Worm (Caenorhabditis elegans): ENCODE measurements around the gene F38B2.2.

ce11 chrX:11251928-11252327 is 27.2 kb downstream of the F38B2.2 start:
- no peak for TF ChIP-seq arid-1 (GFP tag; conservative IDR thresholded peaks at IDR 0.05)
- TF ChIP-seq daf-16 (GFP tag; optimal IDR thresholded peaks at IDR 0.05) = no peak
- TF ChIP-seq daf-16 (tag; optimal IDR thresholded peaks at IDR 0.05) = peak; percentile 40
- no peak for TF ChIP-seq mep-1 (tag; optimal IDR thresholded peaks at IDR 0.05)
- no peak for TF ChIP-seq nhr-6 (tag; optimal IDR thresholded peaks at IDR 0.05)
- TF ChIP-seq ces-1 (GFP tag; optimal IDR thresholded peaks at IDR 0.05) = no peak

Data from whole organism, L4 larva.